Worm (Caenorhabditis elegans) whole organism, mixed stage, embryonic: ENCODE measurements around the gene exc-6.
A peak's percentile ranks its signal among the peaks of the same experiment; 100 is the strongest.
"Not testable (repeated sequence)": the region's sequence is repeated elsewhere in the genome, so short reads cannot be mapped to it uniquely, and the experiment has no call there.

ENCODE experiments used
- M03D4.4 ChIP-seq: sonication (generic microtip); optimal IDR thresholded peaks from 2 replicates; lab custom pipeline; 2017; ENCODE audit warnings: mild to moderate bottlenecking, missing genetic modification characterization, missing compliant biosample characterization
- bed-3 ChIP-seq: fragments of 200-800 bp; sonication (Bioruptor generic); optimal IDR thresholded peaks from 3 replicates; lab custom pipeline; 2018; ENCODE audit warnings: mild to moderate bottlenecking, missing genetic modification characterization, moderate library complexity, missing compliant biosample characterization
- blmp-1 ChIP-seq: fragments of 150-350 bp; optimal IDR thresholded peaks from 2 replicates; lab custom pipeline; 2014; ENCODE audit warnings: missing biosample characterization, missing genetic modification characterization
- ceh-39 ChIP-seq: fragments of 150-350 bp; optimal IDR thresholded peaks from 2 replicates; lab custom pipeline; 2014; ENCODE audit warnings: missing biosample characterization, missing genetic modification characterization
- ceh-43 ChIP-seq: fragments of 200-800 bp; sonication (Bioruptor generic); optimal IDR thresholded peaks from 2 replicates; lab custom pipeline; 2018; ENCODE audit warnings: mild to moderate bottlenecking, missing genetic modification characterization, moderate library complexity, missing compliant biosample characterization
- ceh-83 ChIP-seq: fragments of 200-800 bp; sonication (Bioruptor generic); optimal IDR thresholded peaks from 2 replicates; lab custom pipeline; 2018; ENCODE audit warnings: mild to moderate bottlenecking, missing genetic modification characterization, missing compliant biosample characterization
- ces-1 ChIP-seq: fragments of 150-350 bp; optimal IDR thresholded peaks from 2 replicates; lab custom pipeline; 2014; ENCODE audit warnings: missing biosample characterization, missing genetic modification reagents, missing genetic modification characterization
- cnd-1 ChIP-seq: fragments of 200-800 bp; sonication (Bioruptor generic); optimal IDR thresholded peaks from 2 replicates; lab custom pipeline; 2018; ENCODE audit warnings: mild to moderate bottlenecking, missing genetic modification characterization, missing compliant biosample characterization
- drap-1 ChIP-seq: fragments of 200-800 bp; sonication (Bioruptor generic); optimal IDR thresholded peaks from 3 replicates; lab custom pipeline; 2018; ENCODE audit warnings: mild to moderate bottlenecking, missing genetic modification characterization, missing compliant biosample characterization
- elt-1 ChIP-seq: sonication (generic microtip); optimal IDR thresholded peaks from 2 replicates; lab custom pipeline; 2017; ENCODE audit warnings: missing genetic modification characterization, mild to moderate bottlenecking, missing compliant biosample characterization, antibody characterized with exemption, moderate library complexity, borderline replicate concordance; ENCODE audit not compliant: insufficient read depth
- elt-3 ChIP-seq: fragments of 150-350 bp; optimal IDR thresholded peaks from 2 replicates; lab custom pipeline; 2014; ENCODE audit warnings: missing biosample characterization, missing genetic modification characterization
- ham-2 ChIP-seq: fragments of 200-800 bp; sonication (Bioruptor generic); optimal IDR thresholded peaks from 2 replicates; lab custom pipeline; 2018; ENCODE audit warnings: mild to moderate bottlenecking, missing genetic modification characterization, missing compliant biosample characterization
- hlh-1 ChIP-seq: fragments of 150-350 bp; optimal IDR thresholded peaks from 2 replicates; lab custom pipeline; 2014; ENCODE audit warnings: missing biosample characterization, missing genetic modification reagents, missing genetic modification characterization
- lin-13 ChIP-seq: fragments of 150-350 bp; optimal IDR thresholded peaks from 2 replicates; lab custom pipeline; 2014; ENCODE audit warnings: missing biosample characterization, missing genetic modification characterization
- lin-32 ChIP-seq: fragments of 200-800 bp; sonication (Bioruptor generic); optimal IDR thresholded peaks from 2 replicates; lab custom pipeline; 2018; ENCODE audit warnings: mild to moderate bottlenecking, missing genetic modification characterization, missing compliant biosample characterization
- lsy-2 ChIP-seq: fragments of 150-350 bp; optimal IDR thresholded peaks from 2 replicates; lab custom pipeline; 2014; ENCODE audit warnings: missing biosample characterization, missing genetic modification characterization
- mep-1 ChIP-seq: fragments of 150-350 bp; optimal IDR thresholded peaks from 2 replicates; lab custom pipeline; 2017; ENCODE audit warnings: missing biosample characterization, missing genetic modification reagents, missing genetic modification characterization, inconsistent platforms
- mls-2 ChIP-seq: sonication (generic microtip); optimal IDR thresholded peaks from 2 replicates; lab custom pipeline; 2016; ENCODE audit warnings: mild to moderate bottlenecking, missing genetic modification characterization, moderate library complexity, missing compliant biosample characterization
- nhr-12 ChIP-seq: fragments of 150-350 bp; optimal IDR thresholded peaks from 2 replicates; lab custom pipeline; 2014; ENCODE audit warnings: missing biosample characterization, missing genetic modification characterization
- nhr-2 ChIP-seq: fragments of 150-350 bp; optimal IDR thresholded peaks from 2 replicates; lab custom pipeline; 2014; ENCODE audit warnings: missing biosample characterization, missing genetic modification characterization
- nhr-237 ChIP-seq: fragments of 150-350 bp; optimal IDR thresholded peaks from 2 replicates; lab custom pipeline; 2014; ENCODE audit warnings: missing biosample characterization, missing genetic modification characterization
- nhr-28 ChIP-seq: fragments of 150-350 bp; optimal IDR thresholded peaks from 2 replicates; lab custom pipeline; 2014; ENCODE audit warnings: missing biosample characterization, missing genetic modification characterization
- nhr-76 ChIP-seq: sonication (generic microtip); optimal IDR thresholded peaks from 2 replicates; lab custom pipeline; 2017; ENCODE audit warnings: missing biosample characterization, missing genetic modification characterization
- pha-4 ChIP-seq: fragments of 150-350 bp; optimal IDR thresholded peaks from 2 replicates; lab custom pipeline; 2018; ENCODE audit warnings: missing biosample characterization, missing genetic modification reagents, missing genetic modification characterization
- snpc-4 ChIP-seq: fragments of 150-350 bp; optimal IDR thresholded peaks from 2 replicates; lab custom pipeline; 2014; ENCODE audit warnings: missing biosample characterization, missing genetic modification characterization
- sptf-1 ChIP-seq: sonication (generic microtip); optimal IDR thresholded peaks from 2 replicates; lab custom pipeline; 2017; ENCODE audit warnings: mild to moderate bottlenecking, missing genetic modification characterization, moderate library complexity, missing compliant biosample characterization
- tbx-8 ChIP-seq: fragments of 200-800 bp; sonication (Bioruptor generic); optimal IDR thresholded peaks from 2 replicates; lab custom pipeline; 2018; ENCODE audit warnings: mild to moderate bottlenecking, missing genetic modification characterization, moderate library complexity, missing compliant biosample characterization
- unc-120 ChIP-seq: sonication (generic microtip); optimal IDR thresholded peaks from 2 replicates; lab custom pipeline; 2017; ENCODE audit warnings: missing genetic modification characterization, missing compliant biosample characterization; ENCODE audit not compliant: poor library complexity, severe bottlenecking
- unc-39 ChIP-seq: fragments of 150-350 bp; optimal IDR thresholded peaks from 2 replicates; lab custom pipeline; 2014; ENCODE audit warnings: missing biosample characterization, missing genetic modification characterization
- unc-62 ChIP-seq: fragments of 150-350 bp; optimal IDR thresholded peaks from 2 replicates; lab custom pipeline; 2014; ENCODE audit warnings: missing biosample characterization, missing genetic modification reagents, missing genetic modification characterization
- ztf-11 ChIP-seq: fragments of 150-350 bp; optimal IDR thresholded peaks from 2 replicates; lab custom pipeline; 2014; ENCODE audit warnings: missing biosample characterization, missing genetic modification characterization

exc-6 gene

DNA sequence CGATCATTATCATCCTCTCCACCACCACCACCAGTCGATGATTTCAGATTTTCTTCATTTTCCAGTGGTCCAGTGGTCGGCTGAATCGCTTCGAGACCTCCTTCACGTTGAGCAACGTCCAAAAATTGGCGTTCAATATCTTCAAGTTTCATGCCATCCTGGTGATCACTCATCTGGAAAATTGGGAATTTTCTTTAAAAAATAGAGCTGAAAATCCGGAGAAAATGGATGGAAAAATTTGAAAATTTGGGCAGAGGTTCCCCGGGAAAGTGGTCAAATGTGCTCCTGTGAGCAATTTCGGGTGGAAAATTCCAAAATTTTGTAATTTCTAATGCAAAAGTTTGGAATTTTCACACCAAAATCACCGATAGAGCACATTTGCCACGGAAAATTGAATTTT lies 26.6 kb upstream of the exc-6 start, which contains the start of gene uaf-1:
TSS of gene uaf-1 (minus strand) at position 173 of the 400 bp plus-strand sequence.
- TF ChIP-seq ham-2 (GFP tag; lab: Kevin White, UChicago); tbx-8 (GFP tag; lab: Kevin White, UChicago); M03D4.4 (tag; lab: Kevin White, UChicago): not testable (repeated sequence)
- TF ChIP-seq, all 35 proteins: peak for 0; not testable (repeated sequence) for 35

DNA sequence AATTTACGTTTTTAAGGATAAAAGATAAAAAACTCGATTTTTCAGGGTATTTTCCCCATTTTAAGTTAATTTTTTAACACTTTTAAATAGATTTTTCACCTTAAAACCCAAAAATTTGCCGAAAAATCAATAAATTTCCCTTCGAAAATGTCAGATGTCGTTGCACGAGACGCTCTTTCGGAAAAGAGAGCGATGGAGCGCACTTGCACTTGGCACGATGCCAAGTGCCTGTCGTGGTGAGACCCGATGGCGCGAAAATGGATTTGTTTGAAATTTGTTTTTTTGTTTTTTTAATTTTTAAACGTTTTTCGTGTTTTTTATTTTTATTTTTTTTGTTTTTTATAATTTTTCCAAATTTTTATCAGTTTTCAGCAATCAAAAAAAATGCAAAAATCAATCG lies 22.5 kb upstream of the exc-6 start, which contains the start of the genes rab-18 and kbp-4:
TSS of gene rab-18 (minus strand) at position 240 of the 400 bp plus-strand sequence.
TSS of gene kbp-4 (plus strand) at position 366 of the 400 bp plus-strand sequence.
- TF ChIP-seq unc-62: peak; percentile 15
- peak; percentile 94 for TF ChIP-seq nhr-237 (tag; lab: Kevin White, UChicago)
- TF ChIP-seq ceh-39 (tag; lab: Kevin White, UChicago): peak; percentile 92
- TF ChIP-seq cnd-1 (tag; lab: Kevin White, UChicago): peak; percentile 33
- TF ChIP-seq drap-1 (GFP tag; lab: Kevin White, UChicago): peak; percentile 52
- no peak for TF ChIP-seq ceh-83 (GFP tag; lab: Kevin White, UChicago)
- no peak for TF ChIP-seq nhr-76 (tag; lab: Kevin White, UChicago)
- peak; percentile 85 for TF ChIP-seq lsy-2 (tag; lab: Kevin White, UChicago)
- TF ChIP-seq M03D4.4 (tag; lab: Kevin White, UChicago): peak; percentile 1
- TF ChIP-seq elt-3 (tag; lab: Kevin White, UChicago): no peak
- peak; percentile 99 for TF ChIP-seq mep-1 (tag; lab: Kevin White, UChicago)
- TF ChIP-seq tbx-8 (GFP tag; lab: Kevin White, UChicago): no peak
- TF ChIP-seq lin-13 (tag; lab: Kevin White, UChicago): peak; percentile 94
- TF ChIP-seq blmp-1: peak; percentile 14
- peak; percentile 73 for TF ChIP-seq ces-1 (GFP tag; lab: Kevin White, UChicago)
- TF ChIP-seq ztf-11: no peak
- no peak for TF ChIP-seq nhr-12 (tag; lab: Kevin White, UChicago)
- TF ChIP-seq hlh-1: peak; percentile 87
- TF ChIP-seq sptf-1 (tag; lab: Kevin White, UChicago): peak; percentile 50
- no peak for TF ChIP-seq snpc-4
- peak; percentile 58 for TF ChIP-seq unc-120 (tag; lab: Kevin White, UChicago)
- TF ChIP-seq pha-4 (tag; lab: Kevin White, UChicago): peak; percentile 90
- peak; percentile 5 for TF ChIP-seq elt-1 (tag; lab: Kevin White, UChicago)

DNA sequence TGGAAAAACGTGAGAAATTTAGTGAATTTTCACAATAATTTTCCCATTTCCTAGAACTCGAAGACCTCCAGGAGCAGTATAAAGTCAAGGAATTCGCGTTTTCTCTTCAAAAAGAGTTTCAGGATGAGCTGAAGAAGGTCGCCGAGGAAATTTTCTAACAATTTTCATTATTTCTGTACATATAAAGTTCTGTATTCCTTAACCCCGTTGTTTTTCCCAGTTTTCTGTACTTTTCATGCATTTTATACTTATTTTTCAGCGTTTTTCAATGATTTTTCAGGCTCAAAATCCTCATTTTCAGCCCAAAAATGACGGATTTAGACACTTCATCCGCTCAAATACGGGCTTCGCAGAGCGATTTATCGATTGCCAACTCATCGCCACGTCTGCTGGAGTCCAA lies 21.9 kb upstream of the exc-6 start, which contains the start of gene par-2:
TSS of gene par-2 (plus strand) at position 301 of the 400 bp plus-strand sequence.
- no peak for TF ChIP-seq nhr-12 (tag; lab: Kevin White, UChicago)
- TF ChIP-seq M03D4.4 (tag; lab: Kevin White, UChicago): no peak
- no peak for TF ChIP-seq lin-13 (tag; lab: Kevin White, UChicago)
- no peak for TF ChIP-seq tbx-8 (GFP tag; lab: Kevin White, UChicago)
- TF ChIP-seq nhr-28 (tag; lab: Kevin White, UChicago): no peak
- TF ChIP-seq mls-2 (tag; lab: Kevin White, UChicago): no peak
- TF ChIP-seq lsy-2 (tag; lab: Kevin White, UChicago): no peak
- TF ChIP-seq snpc-4: no peak
- no peak for TF ChIP-seq unc-39 (tag; lab: Kevin White, UChicago)
- TF ChIP-seq nhr-2 (tag; lab: Kevin White, UChicago): no peak
- no peak for TF ChIP-seq blmp-1
- TF ChIP-seq hlh-1: no peak
- no peak for TF ChIP-seq ceh-43 (GFP tag; lab: Kevin White, UChicago)
- TF ChIP-seq unc-120 (tag; lab: Kevin White, UChicago): no peak
- no peak for TF ChIP-seq ztf-11
- TF ChIP-seq elt-3 (tag; lab: Kevin White, UChicago): no peak
- TF ChIP-seq cnd-1 (tag; lab: Kevin White, UChicago): no peak
- TF ChIP-seq ceh-83 (GFP tag; lab: Kevin White, UChicago): no peak
- no peak for TF ChIP-seq bed-3
- TF ChIP-seq, all 35 proteins: peak for 0

DNA sequence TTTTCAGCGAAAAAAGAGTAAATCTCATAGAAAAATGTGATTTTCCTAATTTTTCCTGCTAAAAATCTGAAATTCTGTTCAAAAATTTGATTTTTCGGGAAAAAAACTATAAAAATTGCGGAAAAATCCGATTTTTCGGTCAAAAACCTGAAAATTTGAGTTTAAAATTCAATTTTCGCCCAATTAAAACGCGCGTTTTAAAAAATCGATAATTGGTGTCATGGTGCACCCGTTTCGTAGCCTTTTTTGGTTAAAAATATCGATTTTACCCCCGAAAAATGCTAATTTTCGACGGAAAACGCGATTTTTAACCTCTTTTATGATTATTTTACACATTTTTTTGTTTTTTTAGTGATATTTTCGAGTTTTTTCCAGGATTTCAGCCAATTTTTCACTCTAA lies 18.0 kb upstream of the exc-6 start:
- TF ChIP-seq lin-13 (tag; lab: Kevin White, UChicago): no peak
- peak; percentile 19 for TF ChIP-seq ceh-39 (tag; lab: Kevin White, UChicago)
- TF ChIP-seq M03D4.4 (tag; lab: Kevin White, UChicago): no peak
- peak; percentile 52 for TF ChIP-seq ces-1 (GFP tag; lab: Kevin White, UChicago)

DNA sequence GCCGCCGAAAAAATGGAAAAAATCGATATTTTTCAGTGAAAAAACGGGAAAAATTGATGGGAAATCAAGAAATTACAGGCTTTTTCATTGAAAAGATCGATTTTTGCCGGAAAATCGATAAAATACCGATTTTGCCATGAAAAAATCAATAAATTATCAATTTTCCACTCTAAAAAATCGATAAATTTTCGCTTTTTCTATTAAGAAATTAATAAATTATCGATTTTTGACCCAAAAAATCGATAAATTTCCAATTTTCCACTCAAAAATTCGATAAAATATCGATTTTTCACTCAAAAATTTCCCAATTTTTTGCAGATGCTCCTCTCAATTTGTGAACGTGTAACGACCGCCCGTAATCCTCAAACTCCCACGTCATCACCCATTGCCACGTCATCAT lies 8.6 kb upstream of the exc-6 start:
- TF ChIP-seq lin-32 (GFP tag; lab: Kevin White, UChicago) (no peak), drap-1 (GFP tag; lab: Kevin White, UChicago) (no peak), sptf-1 (tag; lab: Kevin White, UChicago) (no peak)
